Worm (Caenorhabditis elegans) whole organism, L3 larva: ENCODE results near the gene pqn-53.

Experiments
- R02D3.7 ChIP-seq: fragments of 150-350 bp; optimal IDR thresholded peaks from 2 replicates; lab custom pipeline; 2014; ENCODE audit warnings: missing biosample characterization, missing genetic modification characterization
- ZK546.5 ChIP-seq: sonication (generic microtip); optimal IDR thresholded peaks from 2 replicates; lab custom pipeline; 2017; ENCODE audit warnings: missing biosample characterization, missing genetic modification characterization
- ama-1 ChIP-seq: fragments of 150-350 bp; optimal IDR thresholded peaks from 2 replicates; lab custom pipeline; 2018
- ceh-16 ChIP-seq: sonication (generic microtip); optimal IDR thresholded peaks from 2 replicates; lab custom pipeline; 2017; ENCODE audit warnings: missing biosample characterization, missing genetic modification characterization
- ceh-28 ChIP-seq: fragments of 150-350 bp; optimal IDR thresholded peaks from 2 replicates; lab custom pipeline; 2014; ENCODE audit warnings: missing biosample characterization, missing genetic modification reagents, missing genetic modification characterization
- ceh-82 ChIP-seq: fragments of 150-350 bp; optimal IDR thresholded peaks from 2 replicates; lab custom pipeline; 2014; ENCODE audit warnings: missing biosample characterization, missing genetic modification characterization
- ceh-9 ChIP-seq: sonication (generic microtip); optimal IDR thresholded peaks from 2 replicates; lab custom pipeline; 2018; ENCODE audit warnings: missing biosample characterization, missing genetic modification characterization
- daf-12 ChIP-seq: fragments of 150-350 bp; optimal IDR thresholded peaks from 2 replicates; lab custom pipeline; 2014; ENCODE audit warnings: missing biosample characterization, missing genetic modification reagents, missing genetic modification characterization
- egl-5 ChIP-seq: fragments of 150-350 bp; optimal IDR thresholded peaks from 2 replicates; lab custom pipeline; 2017; ENCODE audit warnings: missing biosample characterization, missing genetic modification reagents, missing genetic modification characterization, inconsistent platforms
- elt-2 ChIP-seq: sonication (generic microtip); optimal IDR thresholded peaks from 2 replicates; lab custom pipeline; 2016; ENCODE audit warnings: missing genetic modification reagents, mild to moderate bottlenecking, missing genetic modification characterization, missing compliant biosample characterization
- eor-1 ChIP-seq, 2 experiments: fragments of 150-350 bp; optimal IDR thresholded peaks; 2 replicates each; lab custom pipeline; 2014 to 2018; ENCODE audit warnings: missing biosample characterization in 2 of 2, missing genetic modification characterization in 2 of 2
- fkh-10 ChIP-seq: sonication (generic microtip); optimal IDR thresholded peaks from 2 replicates; lab custom pipeline; 2017; ENCODE audit warnings: missing biosample characterization, missing genetic modification reagents, missing genetic modification characterization
- fkh-2 ChIP-seq: fragments of 150-350 bp; optimal IDR thresholded peaks from 2 replicates; lab custom pipeline; 2014; ENCODE audit warnings: missing biosample characterization, missing genetic modification reagents, missing genetic modification characterization
- fos-1 ChIP-seq: fragments of 150-350 bp; optimal IDR thresholded peaks from 2 replicates; lab custom pipeline; 2014; ENCODE audit warnings: missing biosample characterization, missing genetic modification characterization
- hmg-11 ChIP-seq: sonication (generic microtip); optimal IDR thresholded peaks from 2 replicates; lab custom pipeline; 2016; ENCODE audit warnings: missing genetic modification characterization, missing compliant biosample characterization
- lin-15B ChIP-seq: fragments of 150-350 bp; optimal IDR thresholded peaks from 2 replicates; lab custom pipeline; 2014; ENCODE audit warnings: missing biosample characterization, missing genetic modification characterization
- mdl-1 ChIP-seq: fragments of 150-350 bp; optimal IDR thresholded peaks from 2 replicates; lab custom pipeline; 2014; ENCODE audit warnings: missing biosample characterization, missing genetic modification characterization
- nfya-1 ChIP-seq: sonication (generic microtip); optimal IDR thresholded peaks from 2 replicates; lab custom pipeline; 2017; ENCODE audit warnings: missing genetic modification characterization, mild to moderate bottlenecking, missing compliant biosample characterization, antibody characterized with exemption, moderate library complexity; ENCODE audit not compliant: insufficient read depth
- nhr-11 ChIP-seq: fragments of 150-350 bp; optimal IDR thresholded peaks from 2 replicates; lab custom pipeline; 2014; ENCODE audit warnings: missing biosample characterization, missing genetic modification characterization
- nhr-12 ChIP-seq: fragments of 150-350 bp; optimal IDR thresholded peaks from 2 replicates; lab custom pipeline; 2014; ENCODE audit warnings: missing biosample characterization, missing genetic modification characterization
- nhr-237 ChIP-seq: fragments of 150-350 bp; optimal IDR thresholded peaks from 2 replicates; lab custom pipeline; 2014; ENCODE audit warnings: missing biosample characterization, missing genetic modification characterization
- nhr-25 ChIP-seq: sonication (generic microtip); optimal IDR thresholded peaks from 2 replicates; lab custom pipeline; 2017; ENCODE audit warnings: missing biosample characterization, missing genetic modification characterization
- nhr-28 ChIP-seq: fragments of 150-350 bp; optimal IDR thresholded peaks from 2 replicates; lab custom pipeline; 2014; ENCODE audit warnings: missing biosample characterization, missing genetic modification characterization
- nhr-67 ChIP-seq: fragments of 150-350 bp; optimal IDR thresholded peaks from 2 replicates; lab custom pipeline; 2014; ENCODE audit warnings: missing biosample characterization, missing genetic modification characterization
- nhr-76 ChIP-seq: fragments of 150-350 bp; sonication (generic microtip); optimal IDR thresholded peaks from 5 replicates; lab custom pipeline; 2014; ENCODE audit warnings: missing biosample characterization, missing genetic modification characterization
- pha-4 ChIP-seq: fragments of 150-350 bp; optimal IDR thresholded peaks from 2 replicates; lab custom pipeline; 2014; ENCODE audit warnings: missing biosample characterization, missing genetic modification reagents, missing genetic modification characterization
- pqm-1 ChIP-seq: fragments of 150-350 bp; optimal IDR thresholded peaks from 2 replicates; lab custom pipeline; 2017; ENCODE audit warnings: missing biosample characterization, missing genetic modification characterization, inconsistent platforms
- sea-2 ChIP-seq: fragments of 150-350 bp; sonication (generic microtip); optimal IDR thresholded peaks from 4 replicates; lab custom pipeline; 2014; ENCODE audit warnings: missing biosample characterization, missing genetic modification reagents, missing genetic modification characterization
- tbx-2 ChIP-seq: sonication (generic microtip); optimal IDR thresholded peaks from 2 replicates; lab custom pipeline; 2016; ENCODE audit warnings: mild to moderate bottlenecking, missing genetic modification characterization, missing compliant biosample characterization
- unc-39 ChIP-seq: sonication (generic microtip); optimal IDR thresholded peaks from 4 replicates; lab custom pipeline; 2017; ENCODE audit warnings: missing biosample characterization, missing genetic modification characterization
- unc-62 ChIP-seq: fragments of 150-350 bp; sonication (generic microtip); optimal IDR thresholded peaks from 4 replicates; lab custom pipeline; 2014; ENCODE audit warnings: missing biosample characterization, missing genetic modification reagents, missing genetic modification characterization
- zag-1 ChIP-seq: fragments of 150-350 bp; optimal IDR thresholded peaks from 2 replicates; lab custom pipeline; 2014; ENCODE audit warnings: missing biosample characterization, missing genetic modification characterization
- ztf-11 ChIP-seq: fragments of 150-350 bp; optimal IDR thresholded peaks from 2 replicates; lab custom pipeline; 2014; ENCODE audit warnings: missing biosample characterization, missing genetic modification characterization
- ztf-4 ChIP-seq: fragments of 150-350 bp; optimal IDR thresholded peaks from 2 replicates; lab custom pipeline; 2014; ENCODE audit warnings: missing biosample characterization, missing genetic modification characterization

Gene pqn-53

DNA sequence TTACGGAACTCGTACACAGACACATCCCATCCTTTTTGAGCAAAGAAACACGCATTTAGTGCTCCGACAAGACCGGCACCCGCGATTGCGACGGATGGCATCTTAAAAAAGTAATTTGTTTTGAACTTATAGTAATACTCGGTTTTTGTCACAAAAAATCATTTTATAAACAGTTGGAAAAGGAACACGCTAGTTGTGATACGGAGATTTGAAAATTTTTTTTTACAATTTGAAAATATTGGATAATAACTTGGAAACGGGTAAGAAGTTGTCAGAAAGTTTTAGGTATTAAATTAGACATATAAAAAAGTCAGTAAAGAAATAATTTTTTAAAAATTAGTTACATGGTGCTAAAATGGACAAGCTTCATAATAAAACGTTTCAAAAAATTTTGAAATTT, 5.2 kb upstream of the pqn-53 start, which contains the start of gene kmo-1:
kmo-1 (minus strand) TSS at position 101 of the 400 bp plus-strand sequence.
- TF ChIP-seq nhr-67 (tag; lab: Kevin White, UChicago) (no peak), ZK546.5 (tag; lab: Kevin White, UChicago) (no peak)

DNA sequence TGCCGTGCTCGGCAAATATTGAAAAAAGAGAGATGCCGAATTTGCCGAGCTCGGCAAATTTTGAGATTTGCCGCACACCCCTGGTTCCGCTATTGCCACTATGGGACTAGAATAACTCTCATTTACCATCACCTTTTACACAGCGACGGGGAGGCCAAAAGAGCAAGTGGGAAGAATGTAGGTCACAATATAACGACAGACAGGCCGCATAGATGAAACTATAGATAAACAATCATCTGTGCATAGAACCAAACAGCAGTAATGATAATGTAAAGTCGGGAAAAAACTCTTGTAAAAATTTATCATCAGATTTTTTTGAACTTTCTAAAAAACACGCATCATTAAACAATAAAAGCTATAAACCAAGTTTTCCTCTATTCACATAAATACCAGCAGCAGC, 3.2 kb upstream of the pqn-53 start, which contains the start of gene kmo-2:
kmo-2 (minus strand) TSS at position 101 of the 400 bp plus-strand sequence.
- TF ChIP-seq lin-15B (tag; lab: Kevin White, UChicago) (no peak), ceh-82 (tag; lab: Kevin White, UChicago) (no peak), ceh-28 (tag; lab: Kevin White, UChicago) (no peak), elt-2 (tag; lab: Kevin White, UChicago) (no peak), tbx-2 (tag; lab: Kevin White, UChicago) (no peak), mdl-1 (no peak), unc-39 (no peak), ZK546.5 (tag; lab: Kevin White, UChicago) (no peak), ztf-11 (no peak), fkh-10 (GFP tag; lab: Kevin White, UChicago) (no peak), nhr-11 (tag; lab: Kevin White, UChicago) (no peak), zag-1 (tag; lab: Kevin White, UChicago) (no peak)

DNA sequence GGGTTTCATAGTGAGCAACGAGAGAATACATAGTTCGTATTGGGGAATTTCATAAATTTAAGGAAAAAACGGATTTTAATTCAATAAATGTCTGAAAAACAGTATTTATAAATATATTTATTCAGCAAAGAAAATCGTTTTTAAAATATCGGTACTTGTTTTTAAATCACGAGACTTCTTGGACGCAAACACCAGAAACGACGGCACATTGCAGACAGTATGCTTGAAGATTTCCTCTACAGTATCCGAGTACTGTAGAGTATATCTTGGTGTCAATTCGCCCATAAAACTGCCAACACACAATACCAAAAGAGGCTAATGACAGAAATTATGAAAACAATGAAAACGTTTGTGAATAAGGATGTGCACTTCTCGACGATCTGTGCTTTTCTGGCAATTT, 668 bp upstream of the pqn-53 start:
- no peak for TF ChIP-seq nhr-237
- peak; percentile 5 for TF ChIP-seq lin-15B (tag; lab: Kevin White, UChicago)
- TF ChIP-seq ceh-9 (tag; lab: Kevin White, UChicago), result no peak
- TF ChIP-seq nfya-1 (tag; lab: Kevin White, UChicago), result peak; percentile 5
- no peak for TF ChIP-seq ceh-16 (tag; lab: Kevin White, UChicago)

DNA sequence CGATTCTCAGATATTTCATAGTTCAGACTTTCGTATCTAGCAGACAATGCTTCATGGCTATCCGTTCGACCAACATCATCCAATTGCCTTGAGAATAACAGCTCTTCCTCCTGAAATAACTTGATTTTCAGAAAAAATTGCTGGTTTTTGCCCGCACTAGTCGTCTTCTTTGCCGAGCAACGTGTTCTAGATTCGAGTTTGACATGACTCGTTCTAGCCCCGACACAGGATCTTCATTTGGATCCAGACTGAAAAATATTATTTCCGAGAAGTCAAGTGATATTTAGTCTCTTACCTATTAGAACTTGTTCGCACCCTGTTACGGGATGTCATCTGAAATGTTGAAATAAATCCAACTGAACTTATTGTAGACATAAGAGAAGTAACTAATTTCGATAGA, 2.2 kb downstream of the pqn-53 start, which contains the start of gene clh-6:
clh-6 (minus strand) TSS at position 333 of the 400 bp plus-strand sequence.
- peak; percentile 4 for TF ChIP-seq nhr-25 (tag; lab: Kevin White, UChicago)
- TF ChIP-seq ama-1 (lab: Kevin White, UChicago), result peak; percentile 85
- no peak for TF ChIP-seq ceh-28 (tag; lab: Kevin White, UChicago)
- TF ChIP-seq elt-2 (tag; lab: Kevin White, UChicago), result peak; percentile 9
- no peak for TF ChIP-seq fos-1 (tag; lab: Kevin White, UChicago)
- peak; percentile 10 for TF ChIP-seq pha-4 (tag; lab: Kevin White, UChicago)

DNA sequence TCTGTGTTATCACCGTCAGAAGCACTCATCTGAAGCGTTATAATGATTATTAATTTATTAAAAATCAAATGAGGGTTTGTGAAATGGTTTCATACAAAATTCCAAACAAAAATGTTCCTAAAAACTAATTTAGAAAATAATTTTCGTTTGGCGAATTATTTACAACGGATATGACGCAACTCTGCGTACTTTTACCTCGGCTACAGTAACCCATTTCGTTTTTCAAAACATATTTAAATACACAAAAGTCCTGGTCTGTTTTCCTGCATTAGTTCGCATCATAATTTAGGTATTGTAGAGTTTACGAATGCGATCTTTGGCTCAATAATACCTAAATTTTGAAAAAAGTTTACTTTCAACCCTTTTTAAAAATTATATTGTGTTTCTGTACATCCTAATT, 5.5 kb downstream of the pqn-53 start, which contains the start of gene R07B7.2:
R07B7.2 (minus strand) TSS at position 35 of the 400 bp plus-strand sequence.
- TF ChIP-seq nhr-67 (tag; lab: Kevin White, UChicago), result no peak
- no peak for TF ChIP-seq egl-5 (tag; lab: Kevin White, UChicago)
- TF ChIP-seq R02D3.7 (tag; lab: Kevin White, UChicago), result no peak
- no peak for TF ChIP-seq daf-12 (tag; lab: Kevin White, UChicago)
- TF ChIP-seq lin-15B (tag; lab: Kevin White, UChicago), result no peak
- no peak for TF ChIP-seq nfya-1 (tag; lab: Kevin White, UChicago)
- TF ChIP-seq sea-2 (GFP tag; lab: Kevin White, UChicago), result no peak
- no peak for TF ChIP-seq hmg-11 (tag; lab: Kevin White, UChicago)
- TF ChIP-seq mdl-1, result no peak
- no peak for TF ChIP-seq nhr-11 (tag; lab: Kevin White, UChicago)
- TF ChIP-seq unc-39, result no peak
- no peak for TF ChIP-seq ztf-4 (tag; lab: Kevin White, UChicago)
- no peak for TF ChIP-seq eor-1 (tag; optimal IDR thresholded peaks at IDR 0.05; lab: Kevin White, UChicago)

DNA sequence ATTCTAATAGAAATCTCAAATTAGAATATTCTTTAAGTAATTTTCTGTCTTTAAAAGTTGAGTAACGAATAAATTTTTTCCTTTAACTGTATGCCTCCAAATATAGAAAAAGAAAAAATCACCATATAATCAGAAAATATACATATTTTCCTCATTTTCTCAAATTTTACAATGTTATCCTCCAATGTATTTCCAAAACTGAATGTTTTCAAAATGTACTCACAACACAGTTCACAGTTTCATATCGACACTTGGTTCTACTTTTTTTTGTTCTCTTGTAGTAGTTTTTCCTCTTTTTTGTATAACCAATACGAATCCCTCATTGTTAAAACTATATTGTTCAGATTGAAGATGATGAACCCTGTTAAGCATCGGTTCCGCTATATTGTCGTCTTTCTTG, 11.6 kb downstream of the pqn-53 start, which contains the start of gene F10C2.7:
F10C2.7 (plus strand) TSS at position 301 of the 400 bp plus-strand sequence.
- no peak for TF ChIP-seq unc-39
- no peak for TF ChIP-seq nhr-28 (tag; lab: Kevin White, UChicago)
- no peak for TF ChIP-seq hmg-11 (tag; lab: Kevin White, UChicago)
- TF ChIP-seq lin-15B (tag; lab: Kevin White, UChicago), result no peak
- TF ChIP-seq R02D3.7 (tag; lab: Kevin White, UChicago), result no peak
- TF ChIP-seq mdl-1, result no peak
- TF ChIP-seq nhr-237, result no peak
- TF ChIP-seq, all 47 proteins: peak for 0

DNA sequence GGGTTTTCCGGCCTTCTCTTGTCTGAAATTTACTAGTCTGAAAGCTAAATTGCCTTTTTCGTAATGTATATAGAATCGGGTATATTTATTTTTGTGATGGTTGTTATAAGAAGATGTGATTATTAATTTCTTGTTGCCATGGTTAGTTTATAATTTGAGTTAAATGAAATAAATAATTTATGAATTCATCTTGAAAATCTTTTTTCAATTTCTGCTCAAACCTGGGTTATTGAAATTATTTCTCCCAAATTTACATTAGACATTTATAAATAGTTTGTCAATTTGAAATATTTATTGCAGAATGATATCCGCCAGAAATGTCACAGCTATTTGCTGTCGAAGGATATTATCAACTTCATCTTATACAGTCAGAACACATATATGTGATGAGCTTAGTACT, 16.7 kb downstream of the pqn-53 start, which contains the start of gene dars-2:
dars-2 (plus strand) TSS at position 301 of the 400 bp plus-strand sequence.
- no peak for TF ChIP-seq unc-62
- TF ChIP-seq nhr-76 (tag; lab: Kevin White, UChicago), result no peak
- no peak for TF ChIP-seq zag-1 (tag; lab: Kevin White, UChicago)
- no peak for TF ChIP-seq fkh-2
- TF ChIP-seq nhr-12 (tag; lab: Kevin White, UChicago), result no peak
- no peak for TF ChIP-seq ama-1 (lab: Kevin White, UChicago)
- no peak for TF ChIP-seq pqm-1 (tag; lab: Kevin White, UChicago)
- TF ChIP-seq ztf-4 (tag; lab: Kevin White, UChicago), result no peak
- TF ChIP-seq sea-2 (GFP tag; lab: Kevin White, UChicago), result no peak
